Worm (Caenorhabditis elegans) whole organism, L2 larva: Measurements from ENCODE around the gene utx-1.
"Not testable (repeated sequence)": the region's sequence is repeated elsewhere in the genome, so short reads cannot be mapped to it uniquely, and the experiment has no call there.

ENCODE experiments used
- R02D3.7 ChIP-seq: fragments of 150-350 bp; optimal IDR thresholded peaks from 2 replicates; lab custom pipeline; 2014; ENCODE audit warnings: missing biosample characterization, missing genetic modification characterization
- ceh-16 ChIP-seq: fragments of 150-350 bp; optimal IDR thresholded peaks from 2 replicates; lab custom pipeline; 2014; ENCODE audit warnings: missing biosample characterization, missing genetic modification characterization
- ceh-82 ChIP-seq: fragments of 150-350 bp; optimal IDR thresholded peaks from 2 replicates; lab custom pipeline; 2014; ENCODE audit warnings: missing biosample characterization, missing genetic modification characterization
- dmd-4 ChIP-seq: sonication (generic microtip); optimal IDR thresholded peaks from 2 replicates; lab custom pipeline; 2017; ENCODE audit warnings: missing biosample characterization, missing genetic modification characterization
- fos-1 ChIP-seq: fragments of 150-350 bp; optimal IDR thresholded peaks from 2 replicates; lab custom pipeline; 2014; ENCODE audit warnings: missing biosample characterization, missing genetic modification characterization
- lin-39 ChIP-seq: fragments of 150-350 bp; optimal IDR thresholded peaks from 2 replicates; lab custom pipeline; 2014; ENCODE audit warnings: missing biosample characterization, missing genetic modification reagents, missing genetic modification characterization
- mdl-1 ChIP-seq, 2 experiments: fragments of 150-350 bp in 1 of 2; sonication (generic microtip) in 1 of 2; optimal IDR thresholded peaks; 2 replicates each; lab custom pipeline; 2017; ENCODE audit warnings: missing biosample characterization in 2 of 2, missing genetic modification characterization in 2 of 2
- nhr-10 ChIP-seq: sonication (generic microtip); optimal IDR thresholded peaks from 2 replicates; lab custom pipeline; 2017; ENCODE audit warnings: missing biosample characterization, missing genetic modification characterization
- nhr-25 ChIP-seq: fragments of 150-350 bp; sonication (generic microtip); optimal IDR thresholded peaks from 3 replicates; lab custom pipeline; 2014; ENCODE audit warnings: missing biosample characterization, missing genetic modification characterization
- nhr-77 ChIP-seq: fragments of 150-350 bp; optimal IDR thresholded peaks from 2 replicates; lab custom pipeline; 2014; ENCODE audit warnings: missing biosample characterization, missing genetic modification characterization
- unc-62 ChIP-seq: fragments of 150-350 bp; optimal IDR thresholded peaks from 2 replicates; lab custom pipeline; 2014; ENCODE audit warnings: missing biosample characterization, missing genetic modification reagents, missing genetic modification characterization

ce11 chrX:8541562-8541961 lies 15.4 kb upstream of the utx-1 start, which contains the start of gene nspc-7:
- TF ChIP-seq nhr-77 (tag; lab: Kevin White, UChicago); nhr-10; unc-62 (GFP tag; lab: Kevin White, UChicago); dmd-4 (tag; lab: Kevin White, UChicago); fos-1 (tag; lab: Kevin White, UChicago); nhr-25 (tag; lab: Kevin White, UChicago); mdl-1 (tag; optimal IDR thresholded peaks at IDR 0.05; lab: Kevin White, UChicago); ceh-16 (tag; lab: Kevin White, UChicago); lin-39 (tag; lab: Kevin White, UChicago); ceh-82 (tag; lab: Kevin White, UChicago); R02D3.7 (tag; lab: Kevin White, UChicago): not testable (repeated sequence)
